Worm (Caenorhabditis elegans): ENCODE results near the gene R09D1.13.
A peak's percentile ranks its signal among the peaks of the same experiment; 100 is the strongest.

R09D1.13 gene

ce11 chrII:9421969-9422368 lies 23.3 kb downstream of the R09D1.13 start, which contains the start of gene M176.11:
Gene M176.11, plus strand, starts transcription at chrII:9422269.
- TF ChIP-seq ZK546.5 (tag; optimal IDR thresholded peaks at IDR 0.05) (no peak), pha-4 (tag; optimal IDR thresholded peaks at IDR 0.05) (no peak), lsy-12 (tag; optimal IDR thresholded peaks at IDR 0.05) (no peak), egl-27 (tag; optimal IDR thresholded peaks at IDR 0.05) (no peak), nhr-77 (tag; optimal IDR thresholded peaks at IDR 0.05) (no peak), nfya-1 (tag; optimal IDR thresholded peaks at IDR 0.05; ENCODE audit: insufficient read depth) (no peak), ceh-28 (tag; optimal IDR thresholded peaks at IDR 0.05) (no peak)

DNA sequence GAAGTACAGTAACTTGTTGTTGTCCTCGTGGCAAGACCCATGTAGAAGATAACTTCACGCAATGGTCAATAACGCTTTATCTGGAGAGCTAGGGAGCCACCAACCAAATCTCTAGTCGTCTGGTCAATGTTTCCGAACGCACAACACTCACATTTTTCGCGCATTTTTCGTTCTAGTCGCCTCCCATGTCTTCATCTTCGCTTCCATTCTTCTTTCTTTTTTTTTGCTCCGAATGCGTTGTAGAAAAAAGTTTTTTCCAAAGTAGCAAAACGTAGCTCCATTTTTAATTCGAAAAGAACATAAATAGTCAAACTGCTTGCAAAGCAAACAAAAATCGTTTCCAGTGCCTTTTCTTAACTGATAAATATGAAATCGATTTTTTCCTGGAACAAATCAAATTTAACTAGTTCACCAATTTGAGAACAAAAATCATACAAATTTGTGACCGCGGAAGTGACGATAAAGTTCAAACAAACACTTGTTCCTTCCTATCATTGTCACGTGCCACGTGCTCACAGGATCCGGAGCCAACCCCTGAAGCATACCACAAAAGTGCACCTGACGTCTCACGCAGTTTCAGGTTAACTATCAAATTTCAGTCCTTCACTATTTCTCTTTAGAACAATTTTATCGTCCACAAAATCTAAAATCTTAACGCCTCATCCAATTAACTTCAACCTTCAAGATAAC lies 26.3 kb downstream of the R09D1.13 start:
- peak; percentile 13 for TF ChIP-seq pha-4 (tag; optimal IDR thresholded peaks at IDR 0.05)
- peak; percentile 39 for TF ChIP-seq elt-2 (tag; optimal IDR thresholded peaks at IDR 0.05)
- TF ChIP-seq unc-39 (tag; optimal IDR thresholded peaks at IDR 0.05), result no peak
- peak; percentile 55 for TF ChIP-seq pqm-1 (tag; optimal IDR thresholded peaks at IDR 0.05)
- no peak for TF ChIP-seq nfya-1 (tag; optimal IDR thresholded peaks at IDR 0.05; ENCODE audit: insufficient read depth)
- TF ChIP-seq lin-39 (tag; optimal IDR thresholded peaks at IDR 0.05), result no peak
- peak; percentile 26 for TF ChIP-seq jun-1 (tag; optimal IDR thresholded peaks at IDR 0.05)
- no peak for TF ChIP-seq fkh-2 (tag; optimal IDR thresholded peaks at IDR 0.05)
- no peak for TF ChIP-seq egl-27 (tag; optimal IDR thresholded peaks at IDR 0.05)
- TF ChIP-seq elt-3 (tag; optimal IDR thresholded peaks at IDR 0.05), result no peak
- no peak for TF ChIP-seq lsy-12 (tag; optimal IDR thresholded peaks at IDR 0.05)

ce11 chrII:9418065-9418567 lies 27.2 kb downstream of the R09D1.13 start, which contains the start of the genes M176.4 and M176.16:
Gene M176.4, plus strand, starts transcription at chrII:9418365.
Gene M176.16, plus strand, starts transcription at chrII:9418517.
- peak; percentile 38 for TF ChIP-seq elt-2 (tag; optimal IDR thresholded peaks at IDR 0.05)
- no peak for TF ChIP-seq ceh-9 (tag; optimal IDR thresholded peaks at IDR 0.05)

DNA sequence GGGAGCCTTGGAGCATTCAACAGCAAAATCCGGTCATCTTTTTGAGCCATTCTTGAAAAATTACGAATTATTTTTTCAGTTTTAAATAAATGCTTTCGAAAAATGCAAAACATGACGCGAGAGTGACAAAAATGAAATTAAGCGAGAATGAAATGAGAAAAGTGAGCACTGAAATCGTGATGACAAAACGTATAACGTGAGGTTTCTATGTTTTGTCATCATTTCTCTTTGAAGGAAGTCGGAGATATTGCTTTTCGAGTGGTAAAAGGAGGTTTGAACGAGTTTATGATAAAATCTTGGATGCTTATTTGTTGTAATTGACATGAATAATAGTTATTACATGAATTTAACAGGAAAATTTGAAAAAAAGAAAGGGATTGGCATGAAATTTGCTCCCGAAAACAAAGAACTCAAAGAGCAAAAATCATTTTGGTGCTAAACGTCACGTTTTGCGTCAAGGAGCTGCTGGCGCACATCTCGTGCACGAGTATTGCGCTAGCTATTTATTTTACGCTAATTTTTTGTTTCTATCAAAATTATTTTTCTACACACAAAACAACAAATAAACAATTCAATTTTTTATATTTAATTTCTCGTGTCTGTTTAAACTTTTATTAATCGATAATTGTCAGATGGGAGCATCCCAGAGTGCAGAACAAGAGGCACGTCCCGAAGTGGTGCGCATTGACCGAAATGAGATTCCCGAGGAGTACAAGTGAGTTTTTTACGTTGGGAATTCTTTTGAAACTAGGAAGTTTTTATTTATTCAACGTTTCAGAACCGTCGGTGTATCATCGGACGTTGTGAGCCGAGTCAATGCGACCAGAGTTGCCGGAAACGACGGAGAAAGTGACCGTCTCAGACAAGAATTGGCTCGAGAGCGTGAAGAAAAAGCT lies 28.6 kb downstream of the R09D1.13 start, which contains the start of the genes gss-1 and chch-3:
Gene gss-1, minus strand, starts transcription at position 51 of the 896 bp plus-strand sequence.
Gene chch-3, plus strand, starts transcription at position 633 of the 896 bp plus-strand sequence.
- peak; percentile 64 for TF ChIP-seq snpc-4 (tag; optimal IDR thresholded peaks at IDR 0.05)
- TF ChIP-seq ama-1 (optimal IDR thresholded peaks at IDR 0.05), result no peak
- peak; percentile 32 for TF ChIP-seq nhr-23 (tag; optimal IDR thresholded peaks at IDR 0.05)
- no peak for TF ChIP-seq nhr-12 (tag; optimal IDR thresholded peaks at IDR 0.05)
- TF ChIP-seq pha-4 (tag; optimal IDR thresholded peaks at IDR 0.05), result peak; percentile 75
- TF ChIP-seq nhr-77 (tag; optimal IDR thresholded peaks at IDR 0.05), result no peak
- TF ChIP-seq aly-2 (tag; optimal IDR thresholded peaks at IDR 0.05), result no peak
- peak; percentile 40 for TF ChIP-seq nhr-43 (tag; optimal IDR thresholded peaks at IDR 0.05; ENCODE audit: poor library complexity, severe bottlenecking)
- peak; percentile 54 for TF ChIP-seq elt-2 (tag; optimal IDR thresholded peaks at IDR 0.05)
- peak; percentile 0 for TF ChIP-seq pqm-1 (tag; optimal IDR thresholded peaks at IDR 0.05)
- TF ChIP-seq lin-15B (tag; optimal IDR thresholded peaks at IDR 0.05), result peak; percentile 55
- peak; percentile 55 for TF ChIP-seq lin-39 (tag; optimal IDR thresholded peaks at IDR 0.05)

- TF ChIP-seq pqm-1 (tag; optimal IDR thresholded peaks at IDR 0.05), result peak; percentile 87
- peak; percentile 73 for TF ChIP-seq elt-2 (tag; optimal IDR thresholded peaks at IDR 0.05)
- no peak for TF ChIP-seq unc-39 (tag; optimal IDR thresholded peaks at IDR 0.05)
- no peak for TF ChIP-seq unc-62 (GFP tag; optimal IDR thresholded peaks at IDR 0.05)
These were observed 33.1 kb downstream of the R09D1.13 start, which contains the start of gene arrd-3 for ce11 chrII:9412086-9412608. Gene arrd-3, plus strand, starts transcription at chrII:9412558.

ce11 chrII:9411497-9411896 lies 33.8 kb downstream of the R09D1.13 start, which contains the start of gene M176.9:
Gene M176.9, minus strand, starts transcription at chrII:9411597.
- TF ChIP-seq unc-39 (tag; optimal IDR thresholded peaks at IDR 0.05), result no peak
- TF ChIP-seq sea-2 (GFP tag; optimal IDR thresholded peaks at IDR 0.05), result no peak
- no peak for TF ChIP-seq ceh-82 (tag; optimal IDR thresholded peaks at IDR 0.05)
- TF ChIP-seq elt-2 (tag; optimal IDR thresholded peaks at IDR 0.05), result no peak
- TF ChIP-seq elt-1 (tag; optimal IDR thresholded peaks at IDR 0.05), result no peak
- no peak for TF ChIP-seq nhr-12 (tag; optimal IDR thresholded peaks at IDR 0.05)
- TF ChIP-seq snpc-4 (tag; optimal IDR thresholded peaks at IDR 0.05), result no peak
- TF ChIP-seq pha-4 (tag; optimal IDR thresholded peaks at IDR 0.05), result no peak
- TF ChIP-seq nfya-1 (tag; optimal IDR thresholded peaks at IDR 0.05; ENCODE audit: insufficient read depth), result no peak
- no peak for TF ChIP-seq egl-27 (tag; optimal IDR thresholded peaks at IDR 0.05)
- no peak for TF ChIP-seq nhr-77 (tag; optimal IDR thresholded peaks at IDR 0.05)
- no peak for TF ChIP-seq mdl-1 (tag; optimal IDR thresholded peaks at IDR 0.05)

All from whole organism, L3 larva.